Fruit fly (Drosophila melanogaster): Measurements from ENCODE around the gene CG4497.

DNA sequence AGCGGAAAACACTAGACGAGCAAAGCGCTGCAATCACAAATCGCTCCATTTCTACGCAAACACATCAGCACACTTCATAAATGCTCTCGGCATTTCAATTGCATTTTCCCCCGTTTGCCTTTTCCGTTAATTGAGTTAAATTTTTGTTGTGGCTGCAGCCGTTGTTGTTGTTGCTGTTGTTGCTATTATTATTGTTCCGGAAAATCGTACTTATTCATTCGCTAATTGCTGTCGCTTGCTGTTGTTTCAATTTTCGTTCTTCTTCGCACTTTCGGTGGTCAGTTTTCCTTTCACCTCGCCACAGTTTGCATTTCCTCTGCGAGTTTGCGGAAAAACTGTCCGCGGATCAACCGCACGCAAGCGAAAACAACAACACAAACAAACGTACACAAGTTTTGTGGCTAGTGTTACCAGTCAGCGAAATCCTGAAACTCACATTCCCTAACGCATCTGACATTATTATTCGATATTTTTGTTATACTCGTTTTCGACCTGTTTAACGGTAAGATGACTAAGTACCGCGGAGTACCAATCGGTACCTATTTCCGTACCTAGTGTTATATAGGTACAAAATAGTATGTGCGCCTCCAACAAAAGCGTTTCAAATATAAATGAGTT, 25.4 kb upstream of the CG4497 start, which contains the start of gene CG13784:
- TF ChIP-seq CG8478 (optimal IDR thresholded peaks at IDR 0.05) (no peak), EcR (GFP tag; optimal IDR thresholded peaks at IDR 0.05) (no peak), pan (optimal IDR thresholded peaks at IDR 0.05) (no peak), usp (GFP tag; optimal IDR thresholded peaks at IDR 0.05) (no peak), Dll (optimal IDR thresholded peaks at IDR 0.05) (no peak), psq (optimal IDR thresholded peaks at IDR 0.05) (no peak)

Data from whole organism.